Fruit fly (Drosophila melanogaster) whole organism, embryonic: ENCODE measurements around the gene Alg9.

Experiments used
- Atf3 ChIP-seq: fragments of 200-800 bp; sonication (Bioruptor generic); optimal IDR thresholded peaks from 3 replicates; lab custom pipeline; 2016; ENCODE audit warnings: missing biosample characterization, missing genetic modification characterization
- Blimp-1 ChIP-seq: fragments of 200-800 bp; sonication (Bioruptor generic); optimal IDR thresholded peaks from 3 replicates; lab custom pipeline; 2018; ENCODE audit warnings: missing biosample characterization, missing genetic modification characterization, mild to moderate bottlenecking, moderate library complexity, missing genetic modification reagents
- C15 ChIP-seq: fragments of 200-800 bp; sonication (Bioruptor generic); IDR thresholded peaks from 3 replicates; pipeline ENCODE4 v1.3.6; 2022; ENCODE audit warnings: missing biosample characterization, missing genetic modification characterization
- CG10209 ChIP-seq: fragments of 200-800 bp; sonication (Bioruptor generic); optimal IDR thresholded peaks from 3 replicates; lab custom pipeline; 2017; ENCODE audit warnings: missing biosample characterization, mild to moderate bottlenecking, missing genetic modification characterization, missing genetic modification reagents
- CG10267 ChIP-seq: fragments of 200-800 bp; sonication (Bioruptor generic); optimal IDR thresholded peaks from 2 replicates; lab custom pipeline; 2018; ENCODE audit warnings: missing biosample characterization, mild to moderate bottlenecking, missing genetic modification characterization, moderate library complexity
- CG10543 ChIP-seq: fragments of 200-800 bp; sonication (Bioruptor generic); optimal IDR thresholded peaks from 3 replicates; lab custom pipeline; 2017; ENCODE audit warnings: missing biosample characterization, mild to moderate bottlenecking, missing genetic modification characterization, moderate library complexity
- CG11093 ChIP-seq: fragments of 200-800 bp; sonication (Bioruptor generic); IDR thresholded peaks from 3 replicates; pipeline ENCODE4 v1.3.6; 2022; ENCODE audit warnings: missing biosample characterization, missing genetic modification characterization
- CG12155 ChIP-seq: fragments of 200-800 bp; sonication (Bioruptor generic); optimal IDR thresholded peaks from 3 replicates; lab custom pipeline; 2016; ENCODE audit warnings: missing biosample characterization, missing genetic modification characterization
- CG12391 ChIP-seq: fragments of 200-800 bp; sonication (Bioruptor generic); optimal IDR thresholded peaks from 3 replicates; lab custom pipeline; 2018; ENCODE audit warnings: missing biosample characterization, mild to moderate bottlenecking, missing genetic modification characterization, moderate library complexity
- CG12769 ChIP-seq: fragments of 200-800 bp; sonication (Bioruptor generic); optimal IDR thresholded peaks from 2 replicates; lab custom pipeline; 2019; ENCODE audit warnings: missing biosample characterization, mild to moderate bottlenecking, missing genetic modification characterization, moderate library complexity
- CG13123 ChIP-seq: fragments of 200-800 bp; sonication (Bioruptor generic); optimal IDR thresholded peaks from 2 replicates; lab custom pipeline; 2016; ENCODE audit warnings: missing biosample characterization, missing genetic modification characterization
- CG13624 ChIP-seq: fragments of 200-800 bp; sonication (Bioruptor generic); optimal IDR thresholded peaks from 2 replicates; lab custom pipeline; 2016; ENCODE audit warnings: missing biosample characterization, missing genetic modification characterization
- CG14860 ChIP-seq: fragments of 200-800 bp; sonication (Bioruptor generic); IDR thresholded peaks from 3 replicates; pipeline ENCODE4 v1.3.6; 2022; ENCODE audit warnings: missing biosample characterization, missing genetic modification characterization; ENCODE audit not compliant: partially characterized antibody
- CG14965 ChIP-seq: fragments of 200-800 bp; sonication (Bioruptor generic); optimal IDR thresholded peaks from 2 replicates; lab custom pipeline; 2016; ENCODE audit warnings: missing biosample characterization, missing genetic modification characterization, borderline replicate concordance
- CG16815 ChIP-seq: fragments of 200-800 bp; sonication (Bioruptor generic); optimal IDR thresholded peaks from 3 replicates; lab custom pipeline; 2017; ENCODE audit warnings: missing biosample characterization, mild to moderate bottlenecking, missing genetic modification characterization
- CG17612 ChIP-seq: fragments of 200-800 bp; sonication (Bioruptor generic); IDR thresholded peaks from 2 replicates; pipeline ENCODE4 v1.3.6; 2022; ENCODE audit warnings: missing biosample characterization, missing genetic modification characterization
- CG2712 ChIP-seq: fragments of 200-800 bp; optimal IDR thresholded peaks from 3 replicates; lab custom pipeline; 2019; ENCODE audit warnings: missing biosample characterization, mild to moderate bottlenecking, missing genetic modification characterization, moderate library complexity
- CG3847 ChIP-seq: fragments of 200-800 bp; sonication (Bioruptor generic); IDR thresholded peaks from 2 replicates; pipeline ENCODE4 v1.3.6; 2022; ENCODE audit warnings: missing biosample characterization, missing genetic modification characterization
- CG4617 ChIP-seq: fragments of 200-800 bp; sonication (Bioruptor generic); optimal IDR thresholded peaks from 3 replicates; lab custom pipeline; 2016; ENCODE audit warnings: missing biosample characterization, missing genetic modification characterization, borderline replicate concordance
- CG5180 ChIP-seq: fragments of 200-800 bp; sonication (Bioruptor generic); optimal IDR thresholded peaks from 3 replicates; lab custom pipeline; 2017; ENCODE audit warnings: missing biosample characterization, missing genetic modification characterization, mild to moderate bottlenecking, moderate library complexity, missing genetic modification reagents
- CG7963 ChIP-seq: fragments of 200-800 bp; sonication (Bioruptor generic); IDR thresholded peaks from 3 replicates; pipeline ENCODE4 v1.3.6; 2022; ENCODE audit warnings: missing biosample characterization, missing genetic modification characterization; ENCODE audit not compliant: partially characterized antibody
- CG8359 ChIP-seq: fragments of 200-800 bp; sonication (Bioruptor generic); optimal IDR thresholded peaks from 2 replicates; lab custom pipeline; 2017; ENCODE audit warnings: missing biosample characterization, mild to moderate bottlenecking, missing genetic modification characterization, borderline replicate concordance
- CG9609 ChIP-seq: fragments of 200-800 bp; sonication (Bioruptor generic); optimal IDR thresholded peaks from 3 replicates; lab custom pipeline; 2016; ENCODE audit warnings: missing biosample characterization, missing genetic modification characterization
- Dad ChIP-seq: fragments of 200-800 bp; sonication (Bioruptor generic); optimal IDR thresholded peaks from 3 replicates; lab custom pipeline; 2016; ENCODE audit warnings: missing biosample characterization, missing genetic modification characterization
- Doc2 ChIP-seq: fragments of 200-800 bp; sonication (Bioruptor generic); IDR thresholded peaks from 2 replicates; pipeline ENCODE4 v1.3.6; 2022; ENCODE audit warnings: missing biosample characterization, missing genetic modification characterization
- Fer2 ChIP-seq: fragments of 200-800 bp; sonication (Bioruptor generic); optimal IDR thresholded peaks from 2 replicates; lab custom pipeline; 2018; ENCODE audit warnings: missing biosample characterization, mild to moderate bottlenecking, missing genetic modification characterization, moderate library complexity
- Gug ChIP-seq: fragments of 200-800 bp; sonication (Bioruptor generic); IDR thresholded peaks from 4 replicates; pipeline ENCODE4 v1.3.6; 2022; ENCODE audit warnings: missing biosample characterization, missing genetic modification characterization
- Hr39 ChIP-seq: fragments of >200 bp; optimal IDR thresholded peaks from 2 replicates; lab custom pipeline; 2017
- Med ChIP-seq: fragments of 200-800 bp; sonication (Bioruptor generic); peaks from one replicate; lab custom pipeline; 2016; ENCODE audit warnings: missing biosample characterization, missing genetic modification characterization, mild to moderate bottlenecking, inconsistent platforms, moderate library complexity
- NC2β ChIP-seq: fragments of 200-800 bp; sonication (Bioruptor generic); optimal IDR thresholded peaks from 2 replicates; lab custom pipeline; 2016; ENCODE audit warnings: missing biosample characterization, missing genetic modification characterization
- Stat92E ChIP-seq, 3 experiments: fragments of >200 bp in 2 of 3; fragments of 200-800 bp in 1 of 3; sonication (Bioruptor generic) in 1 of 3; optimal IDR thresholded peaks; 2 replicates each; lab custom pipeline; 2017 to 2019; ENCODE audit warnings: missing biosample characterization in 3 of 3, missing genetic modification characterization in 3 of 3, mild to moderate bottlenecking in 1 of 3, moderate library complexity in 1 of 3
- YL-1 ChIP-seq: fragments of 200-800 bp; sonication (Bioruptor generic); optimal IDR thresholded peaks from 3 replicates; lab custom pipeline; 2017; ENCODE audit warnings: missing biosample characterization, mild to moderate bottlenecking, missing genetic modification characterization
- amos ChIP-seq: fragments of 200-800 bp; sonication (Bioruptor generic); IDR thresholded peaks from 2 replicates; pipeline ENCODE4 v1.3.6; 2022; ENCODE audit warnings: missing biosample characterization, missing genetic modification characterization; ENCODE audit not compliant: partially characterized antibody
- bcd ChIP-seq: fragments of 200-800 bp; sonication (Bioruptor generic); optimal IDR thresholded peaks from 2 replicates; lab custom pipeline; 2017; ENCODE audit warnings: missing biosample characterization, mild to moderate bottlenecking, missing genetic modification characterization
- btn ChIP-seq: fragments of 200-800 bp; sonication (Bioruptor generic); optimal IDR thresholded peaks from 2 replicates; lab custom pipeline; 2016; ENCODE audit warnings: missing biosample characterization, missing genetic modification characterization
- caup ChIP-seq: fragments of 200-800 bp; sonication (Bioruptor generic); optimal IDR thresholded peaks from 3 replicates; lab custom pipeline; 2017; ENCODE audit warnings: missing biosample characterization, mild to moderate bottlenecking, missing genetic modification characterization, moderate library complexity; ENCODE audit not compliant: severe bottlenecking
- corto ChIP-seq: fragments of 200-800 bp; sonication (Bioruptor generic); optimal IDR thresholded peaks from 2 replicates; lab custom pipeline; 2016; ENCODE audit warnings: missing biosample characterization, mild to moderate bottlenecking, missing genetic modification characterization, moderate library complexity
- crol ChIP-seq: fragments of 200-800 bp; sonication (Bioruptor generic); IDR thresholded peaks from 2 replicates; pipeline ENCODE4 v1.3.6; 2022; ENCODE audit warnings: missing biosample characterization, missing genetic modification characterization
- disco-r ChIP-seq: fragments of 200-800 bp; sonication (Bioruptor generic); optimal IDR thresholded peaks from 2 replicates; lab custom pipeline; 2016; ENCODE audit warnings: missing biosample characterization, missing genetic modification characterization
- dysf ChIP-seq: fragments of 200-800 bp; sonication (Bioruptor generic); IDR thresholded peaks from 3 replicates; pipeline ENCODE4 v1.3.6; 2022; ENCODE audit warnings: missing biosample characterization, missing genetic modification characterization
- fd96Cb ChIP-seq: fragments of 200-800 bp; sonication (Bioruptor generic); optimal IDR thresholded peaks from 2 replicates; lab custom pipeline; 2018; ENCODE audit warnings: missing biosample characterization, mild to moderate bottlenecking, missing genetic modification characterization, moderate library complexity
- klu ChIP-seq: fragments of 200-800 bp; sonication (Bioruptor generic); IDR thresholded peaks from 2 replicates; pipeline ENCODE4 v1.3.6; 2022; ENCODE audit warnings: missing biosample characterization, missing genetic modification characterization
- mirr ChIP-seq: fragments of 200-800 bp; sonication (Bioruptor generic); optimal IDR thresholded peaks from 3 replicates; lab custom pipeline; 2018; ENCODE audit warnings: missing biosample characterization, mild to moderate bottlenecking, missing genetic modification characterization
- peb ChIP-seq: fragments of 200-800 bp; sonication (Bioruptor generic); IDR thresholded peaks from 2 replicates; pipeline ENCODE4 v1.3.6; 2022; ENCODE audit warnings: missing biosample characterization, missing genetic modification characterization
- pho ChIP-seq: fragments of 200-800 bp; sonication (Bioruptor generic); optimal IDR thresholded peaks from 2 replicates; lab custom pipeline; 2016; ENCODE audit warnings: missing biosample characterization, missing genetic modification characterization
- pita ChIP-seq: fragments of 200-800 bp; sonication (Bioruptor generic); optimal IDR thresholded peaks from 2 replicates; lab custom pipeline; 2017; ENCODE audit warnings: missing biosample characterization, mild to moderate bottlenecking, missing genetic modification characterization
- sens-2 ChIP-seq: fragments of 200-800 bp; sonication (Bioruptor generic); IDR thresholded peaks from 2 replicates; pipeline ENCODE4 v1.3.6; 2022; ENCODE audit warnings: missing biosample characterization, missing genetic modification characterization
- shn ChIP-seq: fragments of 200-800 bp; sonication (Bioruptor generic); optimal IDR thresholded peaks from 3 replicates; lab custom pipeline; 2016; ENCODE audit warnings: missing biosample characterization, missing genetic modification characterization
- vvl ChIP-seq: fragments of 200-800 bp; sonication (Bioruptor generic); IDR thresholded peaks from 2 replicates; pipeline ENCODE4 v1.3.6; 2022; ENCODE audit warnings: missing biosample characterization, missing genetic modification characterization
- zfh1 ChIP-seq: fragments of 200-800 bp; sonication (Bioruptor generic); IDR thresholded peaks from 3 replicates; pipeline ENCODE4 v1.3.6; 2022; ENCODE audit warnings: missing biosample characterization, missing genetic modification characterization

The Alg9 gene

dm6 chr3R:25235362-25235761 is 14.0 kb downstream of the Alg9 start, which contains the start of gene Sil1 (continued):
- TF ChIP-seq Dad (no peak), Atf3 (GFP tag; lab: Kevin White, UChicago) (no peak), NC2β (GFP tag; lab: Kevin White, UChicago) (no peak), CG10209 (no peak), Stat92E (GFP tag; optimal IDR thresholded peaks at IDR 0.05; lab: Kevin White, UChicago) (no peak), Fer2 (tag; lab: Kevin White, UChicago) (no peak), zfh1 (GFP tag; lab: Robert Waterston, UW) (no peak), amos (GFP tag; lab: Robert Waterston, UW) (peak; percentile 33; the same call in 1 of the 2 replicates), CG11093 (GFP tag; lab: Robert Waterston, UW) (no peak), CG8359 (GFP tag; lab: Kevin White, UChicago) (no peak), CG17612 (GFP tag; lab: Robert Waterston, UW) (no peak), CG2712 (no peak), CG4617 (GFP tag; lab: Kevin White, UChicago) (peak; percentile 33), bcd (no peak), CG13624 (GFP tag; lab: Kevin White, UChicago) (no peak), CG12391 (tag; lab: Kevin White, UChicago) (no peak), corto (GFP tag; lab: Kevin White, UChicago) (no peak)

- TF ChIP-seq CG14860 (GFP tag; lab: Robert Waterston, UW) (no peak), mirr (peak; percentile 43), CG7963 (GFP tag; lab: Robert Waterston, UW) (no peak), peb (GFP tag; lab: Robert Waterston, UW) (no peak), caup (no peak), CG3847 (GFP tag; lab: Robert Waterston, UW) (no peak), pho (no peak), shn (GFP tag; lab: Kevin White, UChicago) (no peak), Blimp-1 (GFP tag; lab: Kevin White, UChicago) (no peak), dysf (GFP tag; lab: Robert Waterston, UW) (no peak), Gug (GFP tag; lab: Robert Waterston, UW) (no peak), CG12769 (tag; lab: Kevin White, UChicago) (peak; percentile 30), Hr39 (lab: Kevin White, UChicago) (no peak), corto (GFP tag; lab: Kevin White, UChicago) (no peak), disco-r (no peak), CG16815 (GFP tag; lab: Kevin White, UChicago) (no peak), CG12155 (GFP tag; lab: Kevin White, UChicago) (no peak), CG14965 (no peak), C15 (GFP tag; lab: Robert Waterston, UW) (no peak), CG10543 (GFP tag; lab: Kevin White, UChicago) (no peak), Fer2 (tag; lab: Kevin White, UChicago) (no peak), crol (no peak), YL-1 (GFP tag; lab: Kevin White, UChicago) (no peak), Doc2 (GFP tag; lab: Robert Waterston, UW) (no peak), fd96Cb (tag; lab: Kevin White, UChicago) (no peak), Med (GFP tag; lab: Kevin White, UChicago) (peak; percentile 65), btn (no peak), pita (GFP tag; lab: Kevin White, UChicago) (no peak), CG5180 (no peak), vvl (GFP tag; lab: Robert Waterston, UW) (peak; percentile 36; the same call in 1 of the 2 replicates), CG9609 (GFP tag; lab: Kevin White, UChicago) (no peak), CG10267 (no peak), sens-2 (GFP tag; lab: Robert Waterston, UW) (no peak), klu (GFP tag; lab: Robert Waterston, UW) (no peak), CG2712 (no peak), CG13123 (GFP tag; lab: Kevin White, UChicago) (no peak)
Observed at dm6 chr3R:25236121-25236520, 14.7 kb downstream of the Alg9 start.
